Worm (Caenorhabditis elegans) whole organism, late embryonic: Measurements from ENCODE around the gene C12D8.9.
A peak's percentile ranks its signal among the peaks of the same experiment; 100 is the strongest.

ENCODE experiments used
- C38D4.7 ChIP-seq: fragments of 200-800 bp; sonication (Bioruptor generic); optimal IDR thresholded peaks from 2 replicates; lab custom pipeline; 2018; ENCODE audit warnings: mild to moderate bottlenecking, missing genetic modification characterization, moderate library complexity, missing compliant biosample characterization
- F13H6.1 ChIP-seq: sonication (generic microtip); optimal IDR thresholded peaks from 2 replicates; lab custom pipeline; 2016; ENCODE audit warnings: missing genetic modification characterization, missing compliant biosample characterization
- T23F11.4 ChIP-seq: fragments of 200-800 bp; sonication (Bioruptor generic); optimal IDR thresholded peaks from 2 replicates; lab custom pipeline; 2018; ENCODE audit warnings: mild to moderate bottlenecking, missing genetic modification characterization, missing compliant biosample characterization
- Y22D7AL.16 ChIP-seq: sonication (generic microtip); optimal IDR thresholded peaks from 2 replicates; lab custom pipeline; 2016; ENCODE audit warnings: missing genetic modification characterization, missing compliant biosample characterization
- ahr-1 ChIP-seq: sonication (generic microtip); optimal IDR thresholded peaks from 2 replicates; lab custom pipeline; 2016; ENCODE audit warnings: missing genetic modification characterization, missing compliant biosample characterization
- ama-1 ChIP-seq: fragments of 150-350 bp; optimal IDR thresholded peaks from 2 replicates; lab custom pipeline; 2014
- ceh-18 ChIP-seq: sonication (generic microtip); optimal IDR thresholded peaks from 2 replicates; lab custom pipeline; 2016; ENCODE audit warnings: missing genetic modification characterization, missing compliant biosample characterization
- ceh-19 ChIP-seq: fragments of 200-800 bp; sonication (Bioruptor generic); optimal IDR thresholded peaks from 2 replicates; lab custom pipeline; 2018; ENCODE audit warnings: mild to moderate bottlenecking, missing genetic modification characterization, missing compliant biosample characterization
- ceh-22 ChIP-seq: sonication (generic microtip); optimal IDR thresholded peaks from 2 replicates; lab custom pipeline; 2017; ENCODE audit warnings: missing biosample characterization, missing genetic modification characterization
- ceh-24 ChIP-seq: sonication (generic microtip); optimal IDR thresholded peaks from 2 replicates; lab custom pipeline; 2016; ENCODE audit warnings: mild to moderate bottlenecking, missing genetic modification characterization, missing compliant biosample characterization
- ceh-30 ChIP-seq: fragments of 150-350 bp; optimal IDR thresholded peaks from 2 replicates; lab custom pipeline; 2014; ENCODE audit warnings: missing biosample characterization, missing genetic modification characterization
- ceh-34 ChIP-seq: sonication (generic microtip); optimal IDR thresholded peaks from 2 replicates; lab custom pipeline; 2016; ENCODE audit warnings: mild to moderate bottlenecking, missing genetic modification characterization, missing compliant biosample characterization
- ceh-48 ChIP-seq: sonication (generic microtip); optimal IDR thresholded peaks from 2 replicates; lab custom pipeline; 2016; ENCODE audit warnings: missing genetic modification characterization, inconsistent platforms, missing compliant biosample characterization
- ceh-9 ChIP-seq: sonication (generic microtip); optimal IDR thresholded peaks from 2 replicates; lab custom pipeline; 2016; ENCODE audit warnings: mild to moderate bottlenecking, missing genetic modification characterization, inconsistent platforms, missing compliant biosample characterization
- dve-1 ChIP-seq: sonication (generic microtip); optimal IDR thresholded peaks from 2 replicates; lab custom pipeline; 2017; ENCODE audit warnings: antibody characterized with exemption, mild to moderate bottlenecking, missing genetic modification characterization, missing compliant biosample characterization
- elt-2 ChIP-seq: sonication (generic microtip); optimal IDR thresholded peaks from 2 replicates; lab custom pipeline; 2016; ENCODE audit warnings: missing genetic modification reagents, missing genetic modification characterization, missing compliant biosample characterization
- fax-1 ChIP-seq: sonication (generic microtip); optimal IDR thresholded peaks from 2 replicates; lab custom pipeline; 2016; ENCODE audit warnings: missing genotype, missing genetic modification characterization, missing compliant biosample characterization
- gmeb-2 ChIP-seq: sonication (generic microtip); optimal IDR thresholded peaks from 2 replicates; lab custom pipeline; 2016; ENCODE audit warnings: missing genetic modification characterization, inconsistent platforms, missing compliant biosample characterization
- hlh-15 ChIP-seq: sonication (generic microtip); optimal IDR thresholded peaks from 2 replicates; lab custom pipeline; 2016; ENCODE audit warnings: missing genetic modification characterization, missing compliant biosample characterization
- hlh-30 ChIP-seq: sonication (generic microtip); optimal IDR thresholded peaks from 2 replicates; lab custom pipeline; 2017; ENCODE audit warnings: antibody characterized with exemption, missing genetic modification characterization, missing compliant biosample characterization; ENCODE audit not compliant: insufficient read depth
- hlh-6 ChIP-seq: sonication (generic microtip); optimal IDR thresholded peaks from 2 replicates; lab custom pipeline; 2016; ENCODE audit warnings: missing genotype, missing genetic modification characterization, missing compliant biosample characterization
- lim-6 ChIP-seq: sonication (generic microtip); optimal IDR thresholded peaks from 2 replicates; lab custom pipeline; 2016; ENCODE audit warnings: missing genetic modification characterization, missing compliant biosample characterization
- madf-2 ChIP-seq: sonication (generic microtip); optimal IDR thresholded peaks from 2 replicates; lab custom pipeline; 2017; ENCODE audit warnings: missing genetic modification characterization, missing compliant biosample characterization
- mec-3 ChIP-seq: sonication (generic microtip); optimal IDR thresholded peaks from 2 replicates; lab custom pipeline; 2016; ENCODE audit warnings: borderline replicate concordance, missing genetic modification characterization, missing compliant biosample characterization
- nfya-1 ChIP-seq: sonication (generic microtip); optimal IDR thresholded peaks from 2 replicates; lab custom pipeline; 2017; ENCODE audit warnings: missing genetic modification characterization, mild to moderate bottlenecking, missing compliant biosample characterization, antibody characterized with exemption, moderate library complexity
- nhr-11 ChIP-seq: fragments of 150-350 bp; optimal IDR thresholded peaks from 2 replicates; lab custom pipeline; 2014; ENCODE audit warnings: missing biosample characterization, missing genetic modification characterization
- nhr-232 ChIP-seq: sonication (generic microtip); optimal IDR thresholded peaks from 2 replicates; lab custom pipeline; 2016; ENCODE audit warnings: missing genetic modification characterization, missing compliant biosample characterization
- npax-4 ChIP-seq: sonication (generic microtip); optimal IDR thresholded peaks from 2 replicates; lab custom pipeline; 2016; ENCODE audit warnings: missing genetic modification characterization, missing compliant biosample characterization
- odd-2 ChIP-seq: sonication (generic microtip); optimal IDR thresholded peaks from 2 replicates; lab custom pipeline; 2017; ENCODE audit warnings: antibody characterized with exemption, mild to moderate bottlenecking, missing genetic modification characterization, missing compliant biosample characterization
- pag-3 ChIP-seq: sonication (generic microtip); optimal IDR thresholded peaks from 2 replicates; lab custom pipeline; 2016; ENCODE audit warnings: missing compliant biosample characterization, missing genetic modification characterization, borderline replicate concordance
- pha-2 ChIP-seq: sonication (generic microtip); optimal IDR thresholded peaks from 2 replicates; lab custom pipeline; 2017; ENCODE audit warnings: mild to moderate bottlenecking, missing genetic modification characterization, missing compliant biosample characterization
- pha-4 ChIP-seq: fragments of 150-350 bp; optimal IDR thresholded peaks from 2 replicates; lab custom pipeline; 2018; ENCODE audit warnings: missing biosample characterization, missing genetic modification reagents, missing genetic modification characterization
- pros-1 ChIP-seq: fragments of 150-350 bp; optimal IDR thresholded peaks from 2 replicates; lab custom pipeline; 2014; ENCODE audit warnings: missing biosample characterization, missing genetic modification reagents, missing genetic modification characterization
- rnt-1 ChIP-seq: sonication (generic microtip); optimal IDR thresholded peaks from 2 replicates; lab custom pipeline; 2016; ENCODE audit warnings: missing genetic modification characterization, missing compliant biosample characterization
- sdc-2 ChIP-seq: sonication (generic microtip); optimal IDR thresholded peaks from 2 replicates; lab custom pipeline; 2016; ENCODE audit warnings: missing genotype, missing genetic modification characterization, missing compliant biosample characterization
- sox-2 ChIP-seq: fragments of 200-800 bp; sonication (Bioruptor generic); IDR thresholded peaks from 2 replicates; pipeline ENCODE4 v1.3.6; 2022; ENCODE audit warnings: missing genetic modification reagents, missing genetic modification characterization, missing compliant biosample characterization
- sox-4 ChIP-seq: sonication (generic microtip); optimal IDR thresholded peaks from 2 replicates; lab custom pipeline; 2017; ENCODE audit warnings: mild to moderate bottlenecking, missing genetic modification characterization, inconsistent platforms, missing compliant biosample characterization
- tbx-2 ChIP-seq: sonication (generic microtip); optimal IDR thresholded peaks from 2 replicates; lab custom pipeline; 2016; ENCODE audit warnings: missing genetic modification characterization, missing compliant biosample characterization
- unc-3 ChIP-seq, 2 experiments: fragments of 200-800 bp in 1 of 2; sonication (Bioruptor generic) in 1 of 2; sonication (generic microtip) in 1 of 2; conservative IDR thresholded peaks in 1 of 2; optimal IDR thresholded peaks in 1 of 2; 2 replicates each; pipeline versions ENCODE4 v1.3.6 to Lab custom; 2016 to 2022; ENCODE audit warnings: missing compliant biosample characterization in 2 of 2, missing genetic modification characterization in 2 of 2, missing genetic modification reagents in 1 of 2
- unc-42 ChIP-seq: sonication (generic microtip); optimal IDR thresholded peaks from 2 replicates; lab custom pipeline; 2016; ENCODE audit warnings: missing genotype, missing genetic modification characterization, missing compliant biosample characterization
- unc-55 ChIP-seq: sonication (generic microtip); optimal IDR thresholded peaks from 2 replicates; lab custom pipeline; 2017; ENCODE audit warnings: missing biosample characterization, missing genetic modification reagents, missing genetic modification characterization
- ztf-16 ChIP-seq: sonication (generic microtip); optimal IDR thresholded peaks from 2 replicates; lab custom pipeline; 2017; ENCODE audit warnings: missing genetic modification characterization, missing compliant biosample characterization

The C12D8.9 gene

DNA sequence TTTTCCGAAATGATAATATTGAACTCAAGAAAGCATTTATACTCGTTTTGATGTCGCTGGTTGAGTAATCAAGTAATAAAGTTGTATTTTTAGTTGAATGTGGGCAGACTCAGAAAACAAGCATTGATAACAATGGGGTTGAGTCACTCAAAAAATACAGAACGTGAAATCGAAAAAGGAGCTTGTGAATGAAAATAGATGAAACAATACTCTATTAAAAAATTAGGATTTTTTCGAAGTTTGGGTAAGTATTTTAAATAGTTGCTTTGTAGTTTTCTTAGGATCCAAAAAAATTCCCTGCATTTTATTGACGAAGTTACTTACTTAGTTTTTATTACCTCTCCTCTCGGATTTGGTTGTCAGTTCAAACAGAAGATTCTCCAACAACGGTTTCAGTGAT, 40.4 kb upstream of the C12D8.9 start, which contains the start of gene lys-3:
Gene lys-3 (minus strand): TSS at position 101 of the 400 bp plus-strand sequence.
- TF ChIP-seq ceh-9 (tag; lab: Kevin White, UChicago) (no peak), hlh-6 (tag; lab: Kevin White, UChicago) (no peak), ceh-30 (no peak), nhr-232 (tag; lab: Kevin White, UChicago) (no peak), dve-1 (no peak), ceh-24 (tag; lab: Kevin White, UChicago) (no peak), tbx-2 (tag; lab: Kevin White, UChicago) (no peak), ceh-48 (no peak), pha-4 (tag; lab: Kevin White, UChicago) (no peak), hlh-30 (tag; lab: Kevin White, UChicago) (no peak), npax-4 (tag; lab: Kevin White, UChicago) (no peak), gmeb-2 (tag; lab: Kevin White, UChicago) (no peak), ceh-19 (GFP tag; lab: Kevin White, UChicago) (no peak), ceh-34 (tag; lab: Kevin White, UChicago) (no peak), madf-2 (tag; lab: Kevin White, UChicago) (no peak), ahr-1 (tag; lab: Kevin White, UChicago) (no peak), pros-1 (tag; lab: Kevin White, UChicago) (no peak), ama-1 (no peak)

DNA sequence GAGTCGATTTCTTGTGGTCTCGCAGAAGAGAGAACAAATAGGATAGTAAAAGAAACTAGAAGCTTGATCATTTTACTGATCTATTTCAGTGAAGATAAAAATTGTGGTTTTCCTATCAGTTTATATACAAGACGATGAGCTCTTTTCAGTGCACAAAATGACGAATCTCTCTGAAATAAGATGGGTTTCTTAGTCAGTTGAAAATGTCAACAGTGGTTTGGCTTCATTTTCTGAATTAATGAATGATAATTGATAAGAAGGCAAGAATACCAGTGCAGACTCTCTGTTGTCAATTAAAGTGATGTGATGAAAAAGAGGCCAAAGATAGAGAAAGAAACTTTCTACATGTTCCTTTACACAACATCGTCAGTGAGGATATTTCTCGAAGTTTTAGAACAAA, 38.4 kb upstream of the C12D8.9 start, which contains the start of gene lys-2:
Gene lys-2 (minus strand): TSS at position 101 of the 400 bp plus-strand sequence.
- TF ChIP-seq F13H6.1 (tag; lab: Kevin White, UChicago): no peak
- TF ChIP-seq nhr-232 (tag; lab: Kevin White, UChicago): no peak
- TF ChIP-seq unc-3 (GFP tag; conservative IDR thresholded peaks at IDR 0.05; lab: Robert Waterston, UW): no peak
- no peak for TF ChIP-seq unc-3 (tag; optimal IDR thresholded peaks at IDR 0.05; lab: Kevin White, UChicago)
- TF ChIP-seq rnt-1 (tag; lab: Kevin White, UChicago): no peak
- TF ChIP-seq sdc-2 (tag; lab: Kevin White, UChicago): no peak
- TF ChIP-seq fax-1 (tag; lab: Kevin White, UChicago): no peak
- TF ChIP-seq pha-2: no peak
- no peak for TF ChIP-seq sox-4
- TF ChIP-seq hlh-15 (tag; lab: Kevin White, UChicago): no peak
- no peak for TF ChIP-seq T23F11.4
- TF ChIP-seq nfya-1 (tag; lab: Kevin White, UChicago): no peak
- TF ChIP-seq unc-42: no peak
- TF ChIP-seq lim-6: no peak
- no peak for TF ChIP-seq C38D4.7 (GFP tag; lab: Kevin White, UChicago)
- no peak for TF ChIP-seq unc-55
- TF ChIP-seq ceh-18 (tag; lab: Kevin White, UChicago): no peak
- TF ChIP-seq ceh-30: no peak
- no peak for TF ChIP-seq ztf-16 (tag; lab: Kevin White, UChicago)
- TF ChIP-seq hlh-6 (tag; lab: Kevin White, UChicago): no peak
- TF ChIP-seq npax-4 (tag; lab: Kevin White, UChicago): no peak
- TF ChIP-seq, all 69 proteins: peak for 0

DNA sequence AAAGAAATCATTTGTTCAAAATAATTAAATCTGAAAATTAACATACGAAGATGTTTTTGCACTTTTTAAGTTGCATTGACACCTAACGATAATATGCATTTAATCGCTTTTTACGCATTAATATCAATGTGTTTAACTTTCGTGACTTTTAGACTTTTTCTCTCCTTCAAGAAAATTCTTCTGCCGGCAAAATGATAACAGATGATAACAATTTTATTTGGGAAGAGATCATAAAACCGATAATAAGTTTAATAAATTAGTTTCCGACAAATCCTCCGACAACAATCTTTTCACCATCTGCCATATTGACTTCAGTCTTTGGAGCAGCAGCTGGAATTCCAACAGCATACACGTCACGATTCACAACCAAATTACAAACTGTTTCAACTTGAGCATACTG, 37.1 kb upstream of the C12D8.9 start:
- TF ChIP-seq ama-1 (no peak), elt-2 (tag; lab: Kevin White, UChicago) (peak; percentile 15)

DNA sequence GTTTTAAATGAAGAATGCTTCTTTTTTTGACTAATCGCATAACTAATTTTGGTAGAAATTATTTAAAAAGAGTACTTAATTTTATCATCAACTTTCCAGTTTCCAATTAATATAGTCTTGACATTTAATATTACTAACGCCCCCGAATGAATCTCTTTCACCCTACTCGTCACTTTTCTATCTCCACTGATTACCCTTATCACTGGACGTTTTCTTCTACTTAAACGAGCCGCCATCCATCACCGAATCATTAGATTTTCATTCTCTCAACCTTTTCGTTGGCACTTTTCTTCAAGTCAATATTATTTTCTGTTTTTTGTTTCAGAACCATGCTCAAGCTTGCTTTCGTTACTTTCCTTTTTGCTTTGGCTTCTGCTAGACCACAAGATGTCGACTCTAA, 34.6 kb upstream of the C12D8.9 start, which contains the start of gene lys-1:
Gene lys-1 (plus strand): TSS at position 326 of the 400 bp plus-strand sequence.
- peak; percentile 20 for TF ChIP-seq elt-2 (tag; lab: Kevin White, UChicago)
- TF ChIP-seq F13H6.1 (tag; lab: Kevin White, UChicago): no peak

DNA sequence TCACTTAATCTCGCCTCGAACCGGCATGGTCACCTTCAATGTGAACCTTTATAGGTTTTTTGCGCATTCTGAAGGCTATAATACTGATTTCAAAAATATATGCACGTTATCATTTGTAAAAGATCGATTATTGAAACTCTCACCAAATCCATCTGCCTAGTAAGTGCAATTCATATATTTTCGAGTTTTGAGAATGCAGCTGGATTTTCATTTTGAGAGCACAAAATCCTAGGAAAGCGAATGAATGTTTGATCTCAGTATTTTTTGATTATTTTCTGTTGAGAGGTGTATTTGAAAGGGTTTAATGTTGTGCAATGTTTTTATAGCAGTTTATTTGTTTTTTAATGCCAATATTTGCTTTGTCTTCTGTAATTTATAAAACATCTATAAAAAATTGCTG, 33.0 kb upstream of the C12D8.9 start:
- no peak for TF ChIP-seq hlh-30 (tag; lab: Kevin White, UChicago)
- TF ChIP-seq ahr-1 (tag; lab: Kevin White, UChicago): no peak
- no peak for TF ChIP-seq odd-2 (tag; lab: Kevin White, UChicago)
- no peak for TF ChIP-seq hlh-6 (tag; lab: Kevin White, UChicago)
- TF ChIP-seq ceh-22: no peak
- no peak for TF ChIP-seq pag-3 (tag; lab: Kevin White, UChicago)
- no peak for TF ChIP-seq mec-3
- no peak for TF ChIP-seq Y22D7AL.16
- TF ChIP-seq ceh-24 (tag; lab: Kevin White, UChicago): no peak
- TF ChIP-seq ceh-9 (tag; lab: Kevin White, UChicago): no peak
- no peak for TF ChIP-seq sox-4
- no peak for TF ChIP-seq sox-2
- no peak for TF ChIP-seq nhr-11 (tag; lab: Kevin White, UChicago)
